Worm (Caenorhabditis elegans) whole organism, late embryonic: ENCODE results near the gene C17B7.15.
"Not testable (repeated sequence)": the region's sequence is repeated elsewhere in the genome, so short reads cannot be mapped to it uniquely, and the experiment has no call there.

Source experiments
- C38D4.7 ChIP-seq: fragments of 200-800 bp; sonication (Bioruptor generic); optimal IDR thresholded peaks from 2 replicates; lab custom pipeline; 2018; ENCODE audit warnings: mild to moderate bottlenecking, missing genetic modification characterization, moderate library complexity, missing compliant biosample characterization
- K09A11.1 ChIP-seq: sonication (generic microtip); optimal IDR thresholded peaks from 2 replicates; lab custom pipeline; 2017; ENCODE audit warnings: antibody characterized with exemption, mild to moderate bottlenecking, missing genetic modification characterization, missing compliant biosample characterization; ENCODE audit not compliant: insufficient read depth
- ceh-18 ChIP-seq: sonication (generic microtip); optimal IDR thresholded peaks from 2 replicates; lab custom pipeline; 2016; ENCODE audit warnings: missing genetic modification characterization, missing compliant biosample characterization
- ceh-24 ChIP-seq: sonication (generic microtip); optimal IDR thresholded peaks from 2 replicates; lab custom pipeline; 2016; ENCODE audit warnings: mild to moderate bottlenecking, missing genetic modification characterization, missing compliant biosample characterization
- ceh-30 ChIP-seq: fragments of 150-350 bp; optimal IDR thresholded peaks from 2 replicates; lab custom pipeline; 2014; ENCODE audit warnings: missing biosample characterization, missing genetic modification characterization
- ceh-34 ChIP-seq: sonication (generic microtip); optimal IDR thresholded peaks from 2 replicates; lab custom pipeline; 2016; ENCODE audit warnings: mild to moderate bottlenecking, missing genetic modification characterization, missing compliant biosample characterization
- ceh-45 ChIP-seq: fragments of 200-800 bp; sonication (Bioruptor generic); IDR thresholded peaks from 2 replicates; pipeline ENCODE4 v1.3.6; 2022; ENCODE audit warnings: missing genetic modification reagents, missing genetic modification characterization, missing compliant biosample characterization
- ceh-48 ChIP-seq: sonication (generic microtip); optimal IDR thresholded peaks from 2 replicates; lab custom pipeline; 2016; ENCODE audit warnings: missing genetic modification characterization, inconsistent platforms, missing compliant biosample characterization
- pag-3 ChIP-seq: sonication (generic microtip); optimal IDR thresholded peaks from 2 replicates; lab custom pipeline; 2016; ENCODE audit warnings: missing compliant biosample characterization, missing genetic modification characterization, borderline replicate concordance
- pha-2 ChIP-seq: sonication (generic microtip); optimal IDR thresholded peaks from 2 replicates; lab custom pipeline; 2017; ENCODE audit warnings: mild to moderate bottlenecking, missing genetic modification characterization, missing compliant biosample characterization
- pha-4 ChIP-seq: fragments of 150-350 bp; optimal IDR thresholded peaks from 2 replicates; lab custom pipeline; 2018; ENCODE audit warnings: missing biosample characterization, missing genetic modification reagents, missing genetic modification characterization
- pros-1 ChIP-seq: fragments of 150-350 bp; optimal IDR thresholded peaks from 2 replicates; lab custom pipeline; 2014; ENCODE audit warnings: missing biosample characterization, missing genetic modification reagents, missing genetic modification characterization
- rnt-1 ChIP-seq: sonication (generic microtip); optimal IDR thresholded peaks from 2 replicates; lab custom pipeline; 2016; ENCODE audit warnings: missing genetic modification characterization, missing compliant biosample characterization
- tbx-2 ChIP-seq: sonication (generic microtip); optimal IDR thresholded peaks from 2 replicates; lab custom pipeline; 2016; ENCODE audit warnings: missing genetic modification characterization, missing compliant biosample characterization
- unc-3 ChIP-seq, 2 experiments: fragments of 200-800 bp in 1 of 2; sonication (Bioruptor generic) in 1 of 2; sonication (generic microtip) in 1 of 2; conservative IDR thresholded peaks in 1 of 2; optimal IDR thresholded peaks in 1 of 2; 2 replicates each; pipeline versions ENCODE4 v1.3.6 to Lab custom; 2016 to 2022; ENCODE audit warnings: missing compliant biosample characterization in 2 of 2, missing genetic modification characterization in 2 of 2, missing genetic modification reagents in 1 of 2
- unc-86 ChIP-seq: sonication (generic microtip); optimal IDR thresholded peaks from 2 replicates; lab custom pipeline; 2016; ENCODE audit warnings: missing genetic modification characterization, missing compliant biosample characterization
- ztf-16 ChIP-seq: sonication (generic microtip); optimal IDR thresholded peaks from 2 replicates; lab custom pipeline; 2017; ENCODE audit warnings: missing genetic modification characterization, missing compliant biosample characterization

Gene C17B7.15

ce11 chrV:3396765-3397164 lies 46.8 kb downstream of the C17B7.15 start, which contains the start of gene T20D4.12:
Gene T20D4.12, plus strand, starts transcription at chrV:3397065.
- TF ChIP-seq C38D4.7 (GFP tag; lab: Kevin White, UChicago); pros-1 (tag; lab: Kevin White, UChicago); ceh-48 (tag; lab: Kevin White, UChicago): not testable (repeated sequence)

ce11 chrV:3398314-3398713 lies 48.3 kb downstream of the C17B7.15 start, which contains the start of gene T20D4.11:
Gene T20D4.11, plus strand, starts transcription at chrV:3398690.
- TF ChIP-seq tbx-2 (tag; lab: Kevin White, UChicago) (no peak), ceh-24 (tag; lab: Kevin White, UChicago) (no peak), K09A11.1 (tag; lab: Kevin White, UChicago) (no peak), ceh-34 (tag; lab: Kevin White, UChicago) (no peak), pha-4 (tag; lab: Kevin White, UChicago) (no peak), ztf-16 (no peak), pha-2 (tag; lab: Kevin White, UChicago) (no peak), ceh-30 (tag; lab: Kevin White, UChicago) (no peak), pag-3 (tag; lab: Kevin White, UChicago) (no peak), rnt-1 (no peak), ceh-18 (tag; lab: Kevin White, UChicago) (no peak), ceh-45 (GFP tag; lab: Robert Waterston, UW) (no peak)

DNA sequence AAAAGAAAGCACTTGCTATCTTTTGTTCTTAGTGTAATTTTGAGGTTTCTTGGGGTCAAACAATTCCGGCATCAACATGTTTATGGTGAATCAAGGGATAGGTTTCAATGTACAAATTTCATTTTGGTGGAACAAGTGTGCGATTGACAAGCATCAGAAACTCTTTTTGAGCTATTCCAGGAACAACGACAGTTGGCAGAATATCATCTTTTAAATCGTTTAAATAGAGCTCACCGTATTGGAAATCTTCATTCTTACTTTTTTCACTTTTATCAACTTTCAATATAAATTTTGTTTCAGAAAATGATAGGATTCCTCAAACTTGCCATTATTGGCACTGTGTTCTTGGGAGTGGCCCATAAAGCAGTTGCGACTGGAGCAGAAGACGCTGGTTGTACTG lies 50.0 kb downstream of the C17B7.15 start, which contains the start of gene T20D4.10:
T20D4.10 (plus strand) TSS at position 301 of the 400 bp plus-strand sequence.
- not testable (repeated sequence) for TF ChIP-seq unc-3 (GFP tag; conservative IDR thresholded peaks at IDR 0.05; lab: Robert Waterston, UW); unc-3 (tag; optimal IDR thresholded peaks at IDR 0.05; lab: Kevin White, UChicago); unc-86; pros-1 (tag; lab: Kevin White, UChicago)
